ENCODE assay signal across 5 fruit fly cellular contexts in the genomic region with DNA sequence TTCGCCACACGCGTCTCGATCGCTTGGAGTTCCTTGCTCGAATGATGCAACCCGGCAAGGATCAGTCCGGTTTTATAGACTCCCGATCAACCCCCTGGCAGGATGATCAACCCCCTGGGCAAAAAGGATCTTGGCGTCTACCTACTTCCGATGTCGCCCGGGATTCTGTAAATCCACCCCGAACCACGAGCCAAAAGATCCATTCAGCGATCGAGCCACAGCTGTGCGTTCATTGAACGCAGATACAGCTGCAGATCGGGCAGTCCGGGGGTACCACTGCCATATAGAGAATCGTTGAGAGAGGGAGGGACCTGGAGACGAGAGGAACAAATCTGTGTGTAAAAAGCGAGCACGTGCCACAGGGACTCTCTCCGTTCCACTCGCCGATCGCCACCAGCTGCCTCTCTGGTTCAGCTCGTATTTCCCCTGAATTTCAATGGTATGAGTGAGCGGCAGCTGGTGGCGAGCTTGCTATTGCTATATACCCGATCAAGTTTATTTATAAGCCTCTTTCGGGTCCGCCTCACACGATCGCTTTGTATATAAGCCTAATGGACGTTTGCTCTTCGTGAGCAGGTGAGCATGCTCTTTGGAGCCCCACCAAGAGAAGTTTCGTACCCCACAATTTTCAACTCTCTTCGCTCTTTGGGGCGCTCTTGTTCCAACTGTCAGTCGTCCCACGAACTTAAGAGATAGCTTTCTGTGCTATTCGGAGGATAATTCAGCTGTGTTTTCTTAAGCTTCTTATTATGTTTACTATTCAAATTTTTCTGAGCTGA.
TF ChIP-seq lines count a peak whose summit lies in the region.

A gene (minus strand): TSS at position 51 of the 779 bp plus-strand sequence.

- no peak for TF ChIP-seq CTCF in whole organism, embryonic (GFP tag; optimal IDR thresholded peaks at IDR 0.05; lab: Kevin White, UChicago)

TF ChIP-seq in whole organism, adult, 20 proteins besides CTCF, POLR2A, EP300 and RAD21:
- TF ChIP-seq CG12768 (GFP tag; optimal IDR thresholded peaks at IDR 0.05; lab: Kevin White, UChicago) (no peak), CG11617 (GFP tag; optimal IDR thresholded peaks at IDR 0.05; lab: Kevin White, UChicago) (no peak), cnc (optimal IDR thresholded peaks at IDR 0.05; lab: Kevin White, UChicago) (no peak), Mnt (GFP tag; optimal IDR thresholded peaks at IDR 0.05; lab: Kevin White, UChicago) (no peak), pad (GFP tag; optimal IDR thresholded peaks at IDR 0.05; lab: Kevin White, UChicago) (peak; percentile 75), Hr96 (GFP tag; optimal IDR thresholded peaks at IDR 0.05; lab: Kevin White, UChicago) (no peak)

TF ChIP-seq in whole organism, embryonic, 481 proteins besides CTCF, POLR2A, EP300 and RAD21 (continues in another document):
- TF ChIP-seq pros (GFP tag; optimal IDR thresholded peaks at IDR 0.05; lab: Kevin White, UChicago): peak; percentile 75
- peak; percentile 45; the same call in 1 of the 3 replicates for TF ChIP-seq CG6791 (GFP tag; IDR thresholded peaks at IDR 0.05; lab: Robert Waterston, UW; ENCODE audit: partially characterized antibody)
- peak; percentile 93 for TF ChIP-seq Deaf1 (tag; optimal IDR thresholded peaks at IDR 0.05; lab: Kevin White, UChicago)
- peak; percentile 93 for TF ChIP-seq CG3163 (GFP tag; optimal IDR thresholded peaks at IDR 0.05; lab: Kevin White, UChicago)
- TF ChIP-seq klu (GFP tag; IDR thresholded peaks at IDR 0.05; lab: Robert Waterston, UW): no peak
- peak; percentile 12 for TF ChIP-seq pfk (GFP tag; optimal IDR thresholded peaks at IDR 0.05; lab: Kevin White, UChicago)
- peak; percentile 68 for TF ChIP-seq cwo (GFP tag; optimal IDR thresholded peaks at IDR 0.05; lab: Kevin White, UChicago)
- TF ChIP-seq CG12659 (GFP tag; optimal IDR thresholded peaks at IDR 0.05; lab: Kevin White, UChicago): no peak
- TF ChIP-seq CG10209 (GFP tag; optimal IDR thresholded peaks at IDR 0.05; lab: Kevin White, UChicago): no peak
- TF ChIP-seq slp2 (GFP tag; optimal IDR thresholded peaks at IDR 0.05; lab: Kevin White, UChicago): no peak
- TF ChIP-seq CG9727 (GFP tag; optimal IDR thresholded peaks at IDR 0.05; lab: Kevin White, UChicago): no peak
- TF ChIP-seq Nf-YC (tag; optimal IDR thresholded peaks at IDR 0.05; lab: Kevin White, UChicago): peak; percentile 89
- TF ChIP-seq CG11560 (tag; IDR thresholded peaks at IDR 0.05; lab: Robert Waterston, UW): no peak
- 0 out of 2 replicates have a peak, but pooled peaks have one; percentile 31 for TF ChIP-seq sna (GFP tag; IDR thresholded peaks at IDR 0.05; lab: Robert Waterston, UW; ENCODE audit: partially characterized antibody)
- 0 out of 3 replicates have a peak, but pooled peaks have one; percentile 31 for TF ChIP-seq so (GFP tag; IDR thresholded peaks at IDR 0.05; lab: Robert Waterston, UW)
- TF ChIP-seq CG4707 (GFP tag; optimal IDR thresholded peaks at IDR 0.05; lab: Kevin White, UChicago): no peak
- TF ChIP-seq Dll (GFP tag; IDR thresholded peaks at IDR 0.05; lab: Robert Waterston, UW; ENCODE audit: partially characterized antibody): 0 out of 4 replicates have a peak, but pooled peaks have one; percentile 12

TF ChIP-seq in whole organism, prepupa, 60 proteins besides CTCF, POLR2A, EP300 and RAD21 (continues in another document):
- no peak for TF ChIP-seq CG9139 (GFP tag; optimal IDR thresholded peaks at IDR 0.05; lab: Kevin White, UChicago)
- TF ChIP-seq CG6276 (GFP tag; optimal IDR thresholded peaks at IDR 0.05; lab: Kevin White, UChicago): no peak
- TF ChIP-seq ss (GFP tag; optimal IDR thresholded peaks at IDR 0.05; lab: Kevin White, UChicago): peak in 1 of 2 experiments; percentile 26
- TF ChIP-seq CG6854 (GFP tag; optimal IDR thresholded peaks at IDR 0.05; lab: Kevin White, UChicago): peak; percentile 7
- no peak for TF ChIP-seq net (GFP tag; optimal IDR thresholded peaks at IDR 0.05; lab: Kevin White, UChicago)
- no peak for TF ChIP-seq CG8632 (GFP tag; optimal IDR thresholded peaks at IDR 0.05; lab: Kevin White, UChicago)
- TF ChIP-seq dsx (GFP tag; optimal IDR thresholded peaks at IDR 0.05; lab: Kevin White, UChicago; ENCODE audit: poor library complexity, severe bottlenecking): no peak
- no peak for TF ChIP-seq spab (GFP tag; optimal IDR thresholded peaks at IDR 0.05; lab: Kevin White, UChicago)
- no peak for TF ChIP-seq CG4318 (GFP tag; optimal IDR thresholded peaks at IDR 0.05; lab: Kevin White, UChicago)
- TF ChIP-seq CG3032 (tag; optimal IDR thresholded peaks at IDR 0.05; lab: Kevin White, UChicago): no peak
- no peak for TF ChIP-seq Hr39 (GFP tag; optimal IDR thresholded peaks at IDR 0.05; lab: Kevin White, UChicago)
- TF ChIP-seq CG31627 (GFP tag; optimal IDR thresholded peaks at IDR 0.05; lab: Kevin White, UChicago): no peak
- peak; percentile 4 for TF ChIP-seq Eip78C (GFP tag; lab: Kevin White, UChicago)
- peak; percentile 29; the same call in 1 of the 2 replicates for TF ChIP-seq CG15336 (GFP tag; IDR thresholded peaks at IDR 0.05; lab: Robert Waterston, UW)
- no peak for TF ChIP-seq CG11902 (GFP tag; optimal IDR thresholded peaks at IDR 0.05; lab: Kevin White, UChicago)
- TF ChIP-seq eg (GFP tag; IDR thresholded peaks at IDR 0.05; lab: Robert Waterston, UW): no peak
- TF ChIP-seq Eip75B (GFP tag; optimal IDR thresholded peaks at IDR 0.05; lab: Kevin White, UChicago): no peak
- no peak for TF ChIP-seq OdsH (GFP tag; optimal IDR thresholded peaks at IDR 0.05; lab: Kevin White, UChicago)
- no peak for TF ChIP-seq Lpt (GFP tag; optimal IDR thresholded peaks at IDR 0.05; lab: Kevin White, UChicago)
- no peak for TF ChIP-seq CG34406 (GFP tag; optimal IDR thresholded peaks at IDR 0.05; lab: Kevin White, UChicago)

TF ChIP-seq in whole organism, pupa, 21 proteins besides CTCF, POLR2A, EP300 and RAD21:
- TF ChIP-seq EcR (GFP tag; optimal IDR thresholded peaks at IDR 0.05; lab: Kevin White, UChicago): peak; percentile 69
- no peak for TF ChIP-seq CG8159 (tag; optimal IDR thresholded peaks at IDR 0.05; lab: Kevin White, UChicago)
- TF ChIP-seq CG13204 (GFP tag; optimal IDR thresholded peaks at IDR 0.05; lab: Kevin White, UChicago): peak; percentile 37
- TF ChIP-seq CG17806 (tag; optimal IDR thresholded peaks at IDR 0.05; lab: Kevin White, UChicago): no peak
- no peak for TF ChIP-seq Pif1A (GFP tag; optimal IDR thresholded peaks at IDR 0.05; lab: Kevin White, UChicago)
- TF ChIP-seq CG32121 (GFP tag; IDR thresholded peaks at IDR 0.05; lab: Robert Waterston, UW): 0 out of 2 replicates have a peak, but pooled peaks have one; percentile 19
- no peak for TF ChIP-seq CG8301 (tag; optimal IDR thresholded peaks at IDR 0.05; lab: Kevin White, UChicago)
- TF ChIP-seq CG34367 (tag; optimal IDR thresholded peaks at IDR 0.05; lab: Kevin White, UChicago): no peak
- TF ChIP-seq CG9948 (tag; optimal IDR thresholded peaks at IDR 0.05; lab: Kevin White, UChicago): no peak
- 0 out of 3 replicates have a peak, but pooled peaks have one; percentile 39 for TF ChIP-seq CG4496 (GFP tag; IDR thresholded peaks at IDR 0.05; lab: Robert Waterston, UW)
- TF ChIP-seq Pif1B (GFP tag; optimal IDR thresholded peaks at IDR 0.05; lab: Kevin White, UChicago): peak; percentile 26

TF ChIP-seq in whole organism, wandering third instar larva, 38 proteins besides CTCF, POLR2A, EP300 and RAD21:
- TF ChIP-seq jim (GFP tag; optimal IDR thresholded peaks at IDR 0.05; lab: Kevin White, UChicago) (no peak), pan (optimal IDR thresholded peaks at IDR 0.05; lab: Kevin White, UChicago) (no peak), foxo (GFP tag; optimal IDR thresholded peaks at IDR 0.05; lab: Kevin White, UChicago) (no peak), OdsH (GFP tag; optimal IDR thresholded peaks at IDR 0.05; lab: Kevin White, UChicago) (no peak), rgr (GFP tag; optimal IDR thresholded peaks at IDR 0.05; lab: Kevin White, UChicago) (no peak), tai (GFP tag; optimal IDR thresholded peaks at IDR 0.05; lab: Kevin White, UChicago) (no peak), fru (GFP tag; optimal IDR thresholded peaks at IDR 0.05; lab: Kevin White, UChicago) (no peak), dl (GFP tag; optimal IDR thresholded peaks at IDR 0.05; lab: Kevin White, UChicago; ENCODE audit: insufficient read depth in 1 of 2, partially characterized antibody in 2 of 2) (peak; percentile 19 to 49), Hr83 (GFP tag; optimal IDR thresholded peaks at IDR 0.05; lab: Kevin White, UChicago; ENCODE audit: poor library complexity, severe bottlenecking) (peak; percentile 29), CrebA (GFP tag; optimal IDR thresholded peaks at IDR 0.05; lab: Kevin White, UChicago; ENCODE audit: borderline replicate concordance) (peak; percentile 3), Dif (GFP tag; optimal IDR thresholded peaks at IDR 0.05; lab: Kevin White, UChicago; ENCODE audit: partially characterized antibody) (peak; percentile 30), Rel (GFP tag; optimal IDR thresholded peaks at IDR 0.05; lab: Kevin White, UChicago) (peak; percentile 11), Rel (tag; optimal IDR thresholded peaks at IDR 0.05; lab: Kevin White, UChicago) (no peak)
